Fruit fly (Drosophila melanogaster) whole organism, embryonic: ENCODE measurements around the gene Ssadh.

ENCODE experiments used
- Antp ChIP-seq: fragments of 200-800 bp; sonication (Bioruptor generic); optimal IDR thresholded peaks from 3 replicates; lab custom pipeline; 2016; ENCODE audit warnings: missing biosample characterization, missing genetic modification characterization
- Blimp-1 ChIP-seq: fragments of 200-800 bp; sonication (Bioruptor generic); optimal IDR thresholded peaks from 3 replicates; lab custom pipeline; 2018; ENCODE audit warnings: missing biosample characterization, missing genetic modification characterization, mild to moderate bottlenecking, moderate library complexity, missing genetic modification reagents
- CG10462 ChIP-seq: fragments of 200-800 bp; sonication (Bioruptor generic); optimal IDR thresholded peaks from 2 replicates; lab custom pipeline; 2016; ENCODE audit warnings: missing biosample characterization, missing genetic modification characterization
- CG11504 ChIP-seq: fragments of 200-800 bp; sonication (Bioruptor generic); optimal IDR thresholded peaks from 3 replicates; lab custom pipeline; 2019; ENCODE audit warnings: missing biosample characterization, mild to moderate bottlenecking, missing genetic modification characterization, moderate library complexity
- CG12219 ChIP-seq: fragments of 200-800 bp; sonication (Bioruptor generic); optimal IDR thresholded peaks from 3 replicates; lab custom pipeline; 2018; ENCODE audit warnings: missing biosample characterization, mild to moderate bottlenecking, missing genetic modification characterization
- CG1233 ChIP-seq: fragments of 200-800 bp; sonication (Bioruptor generic); optimal IDR thresholded peaks from 4 replicates; lab custom pipeline; 2018; ENCODE audit warnings: missing biosample characterization, mild to moderate bottlenecking, missing genetic modification characterization
- CG12942 ChIP-seq: fragments of 200-800 bp; sonication (Bioruptor generic); optimal IDR thresholded peaks from 3 replicates; lab custom pipeline; 2016; ENCODE audit warnings: missing biosample characterization, missing genetic modification characterization
- CG14014 ChIP-seq: fragments of 200-800 bp; sonication (Bioruptor generic); IDR thresholded peaks from 2 replicates; pipeline ENCODE4 v1.3.6; 2022; ENCODE audit warnings: missing biosample characterization, missing genetic modification characterization
- CG14050 ChIP-seq: fragments of 200-800 bp; sonication (Bioruptor generic); IDR thresholded peaks from 3 replicates; pipeline ENCODE4 v1.3.6; 2022; ENCODE audit warnings: missing biosample characterization, missing genetic modification characterization
- CG15514 ChIP-seq: fragments of 200-800 bp; sonication (Bioruptor generic); optimal IDR thresholded peaks from 3 replicates; lab custom pipeline; 2017; ENCODE audit warnings: missing biosample characterization, missing genetic modification characterization, mild to moderate bottlenecking, moderate library complexity, missing genetic modification reagents
- CG1602 ChIP-seq: fragments of 200-800 bp; sonication (Bioruptor generic); optimal IDR thresholded peaks from 3 replicates; lab custom pipeline; 2016; ENCODE audit warnings: missing biosample characterization, missing genetic modification characterization
- CG1603 ChIP-seq: fragments of 200-800 bp; sonication (Bioruptor generic); optimal IDR thresholded peaks from 2 replicates; lab custom pipeline; 2019; ENCODE audit warnings: missing biosample characterization, mild to moderate bottlenecking, missing genetic modification characterization, moderate library complexity
- CG17328 ChIP-seq: fragments of 200-800 bp; sonication (Bioruptor generic); IDR thresholded peaks from 2 replicates; pipeline ENCODE4 v1.3.6; 2022; ENCODE audit warnings: missing biosample characterization, missing genetic modification characterization
- CG17568 ChIP-seq: fragments of 200-800 bp; sonication (Bioruptor generic); optimal IDR thresholded peaks from 2 replicates; lab custom pipeline; 2018; ENCODE audit warnings: missing biosample characterization, mild to moderate bottlenecking, missing genetic modification characterization, moderate library complexity
- CG34224 ChIP-seq: fragments of 200-800 bp; sonication (Bioruptor generic); IDR thresholded peaks from 3 replicates; pipeline ENCODE4 v1.3.6; 2022; ENCODE audit warnings: missing biosample characterization, missing genetic modification characterization; ENCODE audit not compliant: partially characterized antibody
- CG3847 ChIP-seq: fragments of 200-800 bp; sonication (Bioruptor generic); IDR thresholded peaks from 2 replicates; pipeline ENCODE4 v1.3.6; 2022; ENCODE audit warnings: missing biosample characterization, missing genetic modification characterization
- CG3995 ChIP-seq: fragments of 200-800 bp; sonication (Bioruptor generic); optimal IDR thresholded peaks from 3 replicates; lab custom pipeline; 2016; ENCODE audit warnings: missing biosample characterization, missing genetic modification characterization
- CG4282 ChIP-seq: fragments of 200-800 bp; sonication (Bioruptor generic); optimal IDR thresholded peaks from 2 replicates; lab custom pipeline; 2016; ENCODE audit warnings: missing biosample characterization, missing genetic modification characterization
- CG4360 ChIP-seq: fragments of 200-800 bp; sonication (Bioruptor generic); IDR thresholded peaks from 2 replicates; pipeline ENCODE4 v1.3.6; 2022; ENCODE audit warnings: missing biosample characterization, missing genetic modification characterization
- CG7357 ChIP-seq: fragments of 200-800 bp; sonication (Bioruptor generic); IDR thresholded peaks from 3 replicates; pipeline ENCODE4 v1.3.6; 2022; ENCODE audit warnings: missing biosample characterization, missing genetic modification characterization
- CG7839 ChIP-seq: fragments of 200-800 bp; sonication (Bioruptor generic); optimal IDR thresholded peaks from 3 replicates; lab custom pipeline; 2018; ENCODE audit warnings: missing biosample characterization, mild to moderate bottlenecking, missing genetic modification characterization, moderate library complexity
- CHES-1-like ChIP-seq: fragments of 200-800 bp; sonication (Bioruptor generic); optimal IDR thresholded peaks from 2 replicates; lab custom pipeline; 2016; ENCODE audit warnings: missing biosample characterization, missing genetic modification characterization
- Dfd ChIP-seq, 2 experiments: fragments of >200 bp; optimal IDR thresholded peaks; 2 replicates each; lab custom pipeline; 2017; ENCODE audit warnings: missing biosample characterization in 2 of 2, missing genetic modification characterization in 2 of 2
- Gsc ChIP-seq: fragments of 200-800 bp; sonication (Bioruptor generic); IDR thresholded peaks from 2 replicates; pipeline ENCODE4 v1.3.6; 2022; ENCODE audit warnings: missing biosample characterization, missing genetic modification characterization
- HmgD ChIP-seq: fragments of 200-800 bp; sonication (Bioruptor generic); optimal IDR thresholded peaks from 3 replicates; lab custom pipeline; 2016; ENCODE audit warnings: missing biosample characterization, missing genetic modification characterization
- Kr ChIP-seq: fragments of 200-800 bp; sonication (Bioruptor generic); optimal IDR thresholded peaks from 2 replicates; lab custom pipeline; 2017; ENCODE audit warnings: missing biosample characterization, mild to moderate bottlenecking, missing genetic modification characterization
- Myb ChIP-seq: fragments of 200-800 bp; sonication (Bioruptor generic); optimal IDR thresholded peaks from 2 replicates; lab custom pipeline; 2016; ENCODE audit warnings: missing biosample characterization, missing genetic modification characterization
- NC2α ChIP-seq: fragments of 200-800 bp; sonication (Bioruptor generic); optimal IDR thresholded peaks from 2 replicates; lab custom pipeline; 2016; ENCODE audit warnings: missing biosample characterization, missing genetic modification characterization
- NC2β ChIP-seq: fragments of 200-800 bp; sonication (Bioruptor generic); optimal IDR thresholded peaks from 2 replicates; lab custom pipeline; 2016; ENCODE audit warnings: missing biosample characterization, missing genetic modification characterization
- Neu2 ChIP-seq: fragments of 200-800 bp; sonication (Bioruptor generic); optimal IDR thresholded peaks from 3 replicates; lab custom pipeline; 2016; ENCODE audit warnings: missing biosample characterization, missing genetic modification characterization, borderline replicate concordance
- NfI ChIP-seq: fragments of 200-800 bp; sonication (Bioruptor generic); optimal IDR thresholded peaks from 3 replicates; lab custom pipeline; 2018; ENCODE audit warnings: missing biosample characterization, mild to moderate bottlenecking, missing genetic modification characterization, moderate library complexity
- Oli ChIP-seq: fragments of 200-800 bp; sonication (Bioruptor generic); optimal IDR thresholded peaks from 2 replicates; lab custom pipeline; 2018; ENCODE audit warnings: missing biosample characterization, mild to moderate bottlenecking, missing genetic modification characterization, moderate library complexity
- Side ChIP-seq: fragments of 200-800 bp; sonication (Bioruptor generic); optimal IDR thresholded peaks from 2 replicates; lab custom pipeline; 2016; ENCODE audit warnings: missing biosample characterization, missing genetic modification characterization
- Sox102F ChIP-seq: fragments of 200-800 bp; sonication (Bioruptor generic); optimal IDR thresholded peaks from 2 replicates; lab custom pipeline; 2018; ENCODE audit warnings: missing biosample characterization, mild to moderate bottlenecking, missing genetic modification characterization, moderate library complexity
- TFAM ChIP-seq: fragments of 200-800 bp; sonication (Bioruptor generic); optimal IDR thresholded peaks from 2 replicates; lab custom pipeline; 2017; ENCODE audit warnings: missing biosample characterization, missing genetic modification characterization, inconsistent platforms
- ara ChIP-seq: fragments of 200-800 bp; sonication (Bioruptor generic); IDR thresholded peaks from 2 replicates; pipeline ENCODE4 v1.3.6; 2022; ENCODE audit warnings: missing biosample characterization, missing genetic modification characterization
- bsh ChIP-seq, 2 experiments: fragments of 200-800 bp; sonication (Bioruptor generic); optimal IDR thresholded peaks; 2 replicates each; lab custom pipeline; 2017 to 2018; ENCODE audit warnings: mild to moderate bottlenecking in 2 of 2, missing biosample characterization in 2 of 2, missing genetic modification characterization in 2 of 2, moderate library complexity in 1 of 2
- da ChIP-seq: fragments of 200-800 bp; sonication (Bioruptor generic); optimal IDR thresholded peaks from 2 replicates; lab custom pipeline; 2016; ENCODE audit warnings: missing biosample characterization, missing genetic modification characterization
- disco-r ChIP-seq: fragments of 200-800 bp; sonication (Bioruptor generic); optimal IDR thresholded peaks from 2 replicates; lab custom pipeline; 2016; ENCODE audit warnings: missing biosample characterization, missing genetic modification characterization
- gcm ChIP-seq: fragments of 200-800 bp; sonication (Bioruptor generic); optimal IDR thresholded peaks from 2 replicates; lab custom pipeline; 2019; ENCODE audit warnings: missing biosample characterization, mild to moderate bottlenecking, missing genetic modification characterization, moderate library complexity
- lilli ChIP-seq: fragments of 200-800 bp; sonication (Bioruptor generic); optimal IDR thresholded peaks from 3 replicates; lab custom pipeline; 2016; ENCODE audit warnings: missing biosample characterization, missing genetic modification characterization
- lola ChIP-seq, 3 experiments: fragments of >200 bp in 2 of 3; fragments of 200-800 bp in 1 of 3; sonication (Bioruptor generic) in 1 of 3; optimal IDR thresholded peaks; 2 replicates each; lab custom pipeline; 2017 to 2019; ENCODE audit warnings: missing biosample characterization in 3 of 3, missing genetic modification characterization in 3 of 3, mild to moderate bottlenecking in 1 of 3, moderate library complexity in 1 of 3
- nom ChIP-seq: fragments of 200-800 bp; sonication (Bioruptor generic); optimal IDR thresholded peaks from 2 replicates; lab custom pipeline; 2017; ENCODE audit warnings: missing biosample characterization, missing genetic modification characterization, mild to moderate bottlenecking, moderate library complexity, missing genetic modification reagents
- odd ChIP-seq: fragments of 200-800 bp; sonication (Bioruptor generic); optimal IDR thresholded peaks from 2 replicates; lab custom pipeline; 2017; ENCODE audit warnings: missing biosample characterization, mild to moderate bottlenecking, missing genetic modification characterization
- rib ChIP-seq: fragments of 200-800 bp; sonication (Bioruptor generic); IDR thresholded peaks from 2 replicates; pipeline ENCODE4 v1.3.6; 2022; ENCODE audit warnings: missing biosample characterization, missing genetic modification characterization
- sim ChIP-seq: fragments of 200-800 bp; sonication (Bioruptor generic); IDR thresholded peaks from 2 replicates; pipeline ENCODE4 v1.3.6; 2022; ENCODE audit warnings: missing biosample characterization, missing genetic modification characterization
- sna ChIP-seq: fragments of 200-800 bp; sonication (Bioruptor generic); IDR thresholded peaks from 2 replicates; pipeline ENCODE4 v1.3.6; 2022; ENCODE audit warnings: missing biosample characterization, missing genetic modification characterization; ENCODE audit not compliant: partially characterized antibody
- tap ChIP-seq: fragments of 200-800 bp; optimal IDR thresholded peaks from 3 replicates; lab custom pipeline; 2019; ENCODE audit warnings: missing biosample characterization, mild to moderate bottlenecking, missing genetic modification characterization, moderate library complexity
- tio ChIP-seq: fragments of 200-800 bp; sonication (Bioruptor generic); optimal IDR thresholded peaks from 2 replicates; lab custom pipeline; 2017; ENCODE audit warnings: missing biosample characterization, missing genetic modification characterization, inconsistent platforms
- zfh2 ChIP-seq: fragments of 200-800 bp; sonication (Bioruptor generic); optimal IDR thresholded peaks from 2 replicates; lab custom pipeline; 2016; ENCODE audit warnings: missing biosample characterization, missing genetic modification characterization

Gene Ssadh

DNA sequence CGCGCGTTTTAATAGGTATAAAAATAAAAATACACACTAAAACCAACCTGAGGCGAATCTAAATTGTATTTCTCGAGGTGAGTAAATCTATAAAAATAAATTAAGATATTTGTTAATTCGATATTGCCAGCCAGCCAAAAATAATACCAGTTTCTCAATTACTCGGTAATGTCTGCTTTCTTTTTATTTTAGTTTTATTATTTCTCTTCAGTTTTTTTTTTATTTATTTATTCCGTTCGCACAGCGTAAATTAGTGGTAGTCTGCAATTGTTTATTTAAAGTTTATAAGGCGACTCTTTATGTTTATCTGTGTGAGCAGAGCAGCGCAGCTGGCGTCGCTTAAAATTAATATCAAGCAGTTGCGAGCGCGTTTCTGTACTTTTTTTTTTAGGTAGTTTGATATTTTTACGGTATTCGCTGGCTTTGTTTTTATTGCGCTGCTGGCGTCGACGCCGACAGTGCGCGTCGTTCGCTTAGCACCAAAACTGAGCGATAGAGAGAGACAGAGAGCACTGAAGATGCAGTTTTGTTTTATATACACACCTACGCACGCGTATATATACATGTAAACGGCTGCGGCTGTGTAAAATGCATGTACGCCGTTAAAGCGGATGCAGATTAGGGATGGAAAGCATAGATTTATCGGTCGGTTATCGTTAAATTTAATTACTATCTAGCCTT lies 21.0 kb upstream of the Ssadh start (continued):
- TF ChIP-seq tio (GFP tag; lab: Kevin White, UChicago) (no peak), disco-r (GFP tag; lab: Kevin White, UChicago) (no peak), NfI (GFP tag; lab: Kevin White, UChicago) (peak; percentile 20), NC2α (GFP tag; lab: Kevin White, UChicago) (no peak), Oli (tag; lab: Kevin White, UChicago) (no peak), CG11504 (no peak), CHES-1-like (GFP tag; lab: Kevin White, UChicago) (no peak), Antp (GFP tag; lab: Kevin White, UChicago) (no peak), Gsc (GFP tag; lab: Robert Waterston, UW) (no peak), TFAM (GFP tag; lab: Kevin White, UChicago) (no peak), sim (GFP tag; lab: Robert Waterston, UW) (no peak), NC2β (GFP tag; lab: Kevin White, UChicago) (no peak), Neu2 (GFP tag; lab: Kevin White, UChicago) (peak; percentile 3), CG7357 (GFP tag; lab: Robert Waterston, UW) (no peak), nom (GFP tag; lab: Kevin White, UChicago) (peak; percentile 85), lola (GFP tag; optimal IDR thresholded peaks at IDR 0.05; lab: Kevin White, UChicago) (no peak), CG34224 (GFP tag; lab: Robert Waterston, UW) (peak; percentile 55), CG4360 (GFP tag; lab: Robert Waterston, UW) (0 out of 2 replicates have a peak, but pooled peaks have one; percentile 24), CG1603 (tag; lab: Kevin White, UChicago) (peak; percentile 71), CG1602 (GFP tag; lab: Kevin White, UChicago) (no peak), Blimp-1 (no peak), odd (no peak), rib (no peak), lilli (GFP tag; lab: Kevin White, UChicago) (no peak), CG4282 (GFP tag; lab: Kevin White, UChicago) (no peak), CG15514 (GFP tag; lab: Kevin White, UChicago) (no peak), Dfd (GFP tag; optimal IDR thresholded peaks at IDR 0.05; lab: Kevin White, UChicago) (no peak), ara (peak; percentile 45; the same call in 1 of the 2 replicates), Kr (GFP tag; lab: Kevin White, UChicago) (no peak), Sox102F (GFP tag; lab: Kevin White, UChicago) (no peak), sna (GFP tag; lab: Robert Waterston, UW) (peak; percentile 77), gcm (GFP tag; lab: Kevin White, UChicago) (peak; percentile 8), CG3995 (GFP tag; lab: Kevin White, UChicago) (no peak), CG17568 (no peak), Side (GFP tag; lab: Kevin White, UChicago) (peak; percentile 41), CG14014 (GFP tag; lab: Robert Waterston, UW) (no peak; the same call in 1 of the 2 replicates), tap (no peak), CG3847 (no peak), CG14050 (no peak), CG12219 (peak; percentile 20), da (GFP tag; lab: Kevin White, UChicago) (no peak), CG1233 (GFP tag; lab: Kevin White, UChicago) (peak; percentile 37), CG17328 (GFP tag; lab: Robert Waterston, UW) (peak; percentile 19; the same call in 1 of the 2 replicates), Myb (GFP tag; lab: Kevin White, UChicago) (peak; percentile 13), bsh (GFP tag; optimal IDR thresholded peaks at IDR 0.05; lab: Kevin White, UChicago) (peak; percentile 31 to 62), CG10462 (GFP tag; lab: Kevin White, UChicago) (no peak), CG7839 (tag; lab: Kevin White, UChicago) (no peak), zfh2 (GFP tag; lab: Kevin White, UChicago) (no peak), CG12942 (no peak), HmgD (GFP tag; lab: Kevin White, UChicago) (peak; percentile 51)
